Worm (Caenorhabditis elegans): Measurements from ENCODE around the gene rnf-113.

DNA sequence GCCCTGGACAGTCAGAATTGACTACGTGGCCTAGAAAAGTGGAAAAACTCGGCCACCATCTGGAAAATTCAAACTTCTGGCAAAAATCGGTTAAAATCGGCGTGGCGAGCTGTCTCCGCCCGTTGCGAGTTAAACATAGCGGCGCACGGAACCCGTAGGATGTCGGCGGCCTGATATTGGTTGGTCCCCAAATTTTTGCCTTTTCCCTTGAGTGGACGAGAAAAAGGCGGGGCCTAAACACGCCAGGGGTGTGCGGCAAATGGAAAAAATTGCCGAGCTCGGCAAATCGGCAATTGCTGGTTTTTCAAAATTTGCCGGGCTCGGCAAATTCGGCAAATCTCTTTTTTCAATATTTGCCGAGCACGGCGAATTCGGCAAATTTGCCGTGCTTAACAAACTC lies 24.1 kb downstream of the rnf-113 start:
- TF ChIP-seq him-1 (tag; optimal IDR thresholded peaks at IDR 0.05): no peak
- TF ChIP-seq dao-5 (tag; optimal IDR thresholded peaks at IDR 0.05): no peak
- no peak for TF ChIP-seq W03F9.2 (tag; optimal IDR thresholded peaks at IDR 0.05)
